Fruit fly (Drosophila melanogaster): ENCODE measurements around the gene CG15386.
A peak's percentile ranks its signal among the peaks of the same experiment; 100 is the strongest.

Gene CG15386

DNA sequence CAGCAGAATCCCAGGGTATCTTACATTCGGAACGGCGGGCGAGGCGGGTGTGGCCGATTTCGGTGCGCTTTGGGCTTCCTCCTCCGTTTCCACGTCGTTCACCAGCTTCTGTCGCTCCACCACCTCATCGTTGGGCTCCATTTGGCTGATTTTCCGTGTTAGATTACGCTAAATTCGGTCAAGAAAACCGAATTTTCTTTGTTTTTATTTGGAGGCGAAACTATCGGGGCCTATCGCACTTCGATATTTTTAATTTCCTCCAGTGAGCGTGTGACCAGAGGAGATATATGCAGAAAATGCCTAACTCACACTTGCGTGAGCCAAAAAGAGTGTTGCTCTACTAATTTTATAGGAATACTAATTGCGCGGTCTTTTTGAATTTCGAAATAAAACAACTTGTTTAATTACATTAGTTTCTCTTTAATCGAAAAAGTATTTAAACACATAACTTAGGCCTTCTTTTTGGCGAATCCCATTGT, 24.9 kb downstream of the CG15386 start, which contains the start of gene CG10874:
CG10874 (minus strand) TSS at position 264 of the 479 bp plus-strand sequence.
- no peak for TF ChIP-seq Hr96 (GFP tag; optimal IDR thresholded peaks at IDR 0.05)
- no peak for TF ChIP-seq CG12768 (GFP tag; optimal IDR thresholded peaks at IDR 0.05)
- no peak for TF ChIP-seq cnc (optimal IDR thresholded peaks at IDR 0.05)
- TF ChIP-seq bab1 (GFP tag; optimal IDR thresholded peaks at IDR 0.05) = peak; percentile 67
- TF ChIP-seq CG14711 (tag; optimal IDR thresholded peaks at IDR 0.05) = no peak
- no peak for TF ChIP-seq kay (GFP tag; ENCODE audit: borderline replicate concordance)
- no peak for TF ChIP-seq toe (GFP tag; optimal IDR thresholded peaks at IDR 0.05)
- TF ChIP-seq Crg-1 (GFP tag; optimal IDR thresholded peaks at IDR 0.05) = peak; percentile 29
- TF ChIP-seq CG1620 (GFP tag; optimal IDR thresholded peaks at IDR 0.05) = peak; percentile 36
- peak; percentile 10 for TF ChIP-seq pad (GFP tag; optimal IDR thresholded peaks at IDR 0.05)
- TF ChIP-seq Mnt (GFP tag; optimal IDR thresholded peaks at IDR 0.05) = peak; percentile 4
- peak; percentile 13 for TF ChIP-seq cic (GFP tag; optimal IDR thresholded peaks at IDR 0.05)
- no peak for TF ChIP-seq CG5204 (GFP tag; optimal IDR thresholded peaks at IDR 0.05)
- TF ChIP-seq CG11617 (GFP tag; optimal IDR thresholded peaks at IDR 0.05) = no peak

DNA sequence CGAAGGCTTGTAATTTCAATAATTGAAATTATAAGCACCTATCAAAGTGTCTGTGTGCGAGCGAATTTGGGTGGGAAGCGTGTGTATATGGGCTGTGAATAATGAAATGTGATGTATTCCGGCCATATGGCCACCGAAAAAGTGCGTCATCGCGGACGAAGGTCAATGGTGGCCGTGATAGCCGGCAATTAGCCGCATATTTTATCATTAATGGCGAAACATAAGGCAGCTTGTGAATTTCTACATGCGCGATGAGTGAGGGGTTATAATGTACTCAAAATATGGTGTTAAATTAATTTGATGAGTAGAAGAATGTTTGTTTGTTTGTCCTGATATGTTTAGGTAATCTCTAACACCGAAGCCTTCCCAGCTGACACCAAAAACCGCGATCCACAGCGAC, 25.6 kb downstream of the CG15386 start:
- no peak for TF ChIP-seq CG7045 (GFP tag; optimal IDR thresholded peaks at IDR 0.05)
- TF ChIP-seq CG5204 (GFP tag; optimal IDR thresholded peaks at IDR 0.05) = no peak
- no peak for TF ChIP-seq cnc (optimal IDR thresholded peaks at IDR 0.05)
- no peak for TF ChIP-seq tj (GFP tag; optimal IDR thresholded peaks at IDR 0.05)
- TF ChIP-seq kay (GFP tag; ENCODE audit: borderline replicate concordance) = no peak
- TF ChIP-seq Mnt (GFP tag; optimal IDR thresholded peaks at IDR 0.05) = no peak
- TF ChIP-seq ovo (GFP tag; optimal IDR thresholded peaks at IDR 0.05) = no peak
- TF ChIP-seq CG12768 (GFP tag; optimal IDR thresholded peaks at IDR 0.05) = no peak

DNA sequence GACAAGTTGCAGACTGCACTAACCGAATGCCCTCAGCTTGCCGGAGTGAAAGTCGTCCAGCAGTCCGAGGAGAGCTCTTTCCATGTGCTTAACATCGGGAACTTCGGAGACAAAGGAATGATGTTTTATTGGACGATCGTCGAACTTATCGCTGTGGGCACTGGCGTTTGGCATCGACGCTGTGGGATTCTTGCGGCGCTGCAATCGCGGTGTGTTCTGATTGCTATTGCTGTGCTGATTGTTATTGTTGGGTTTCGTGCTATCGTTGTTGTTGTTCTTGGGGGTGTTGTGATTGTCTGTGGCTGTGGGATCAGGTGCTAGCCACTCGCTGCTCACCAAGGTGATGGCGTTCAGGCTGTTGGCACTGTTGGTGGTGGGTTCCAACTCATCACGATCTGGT, 26.4 kb downstream of the CG15386 start:
- no peak for TF ChIP-seq cnc (optimal IDR thresholded peaks at IDR 0.05)
- TF ChIP-seq tj (GFP tag; optimal IDR thresholded peaks at IDR 0.05) = no peak

DNA sequence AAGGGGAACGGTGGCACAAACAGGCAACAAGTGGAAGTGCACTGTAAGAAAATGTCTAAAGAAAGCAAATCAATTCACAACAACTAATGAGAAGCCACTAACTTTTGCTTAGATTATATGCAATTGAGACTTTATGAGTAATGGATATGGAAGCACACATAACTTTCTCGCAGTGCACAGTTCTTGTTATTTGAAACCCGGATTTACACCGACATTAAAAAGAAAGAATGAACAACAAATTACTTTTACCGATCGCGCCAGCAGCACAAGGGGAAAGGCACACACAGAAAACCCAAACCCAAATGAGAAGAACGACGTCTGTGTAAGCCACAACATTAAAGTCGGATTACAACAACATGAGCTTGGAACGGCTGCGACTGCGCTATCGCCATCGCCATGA, 27.9 kb downstream of the CG15386 start:
- TF ChIP-seq bab1 (GFP tag; optimal IDR thresholded peaks at IDR 0.05) (no peak), toe (GFP tag; optimal IDR thresholded peaks at IDR 0.05) (no peak), CG7101 (tag; optimal IDR thresholded peaks at IDR 0.05) (no peak), CG33017 (tag; optimal IDR thresholded peaks at IDR 0.05) (no peak), CG12768 (GFP tag; optimal IDR thresholded peaks at IDR 0.05) (no peak), CG7045 (GFP tag; optimal IDR thresholded peaks at IDR 0.05) (no peak), cnc (optimal IDR thresholded peaks at IDR 0.05) (no peak), pad (GFP tag; optimal IDR thresholded peaks at IDR 0.05) (no peak), Hr96 (GFP tag; optimal IDR thresholded peaks at IDR 0.05) (no peak), Clk (GFP tag; optimal IDR thresholded peaks at IDR 0.05) (no peak), cic (GFP tag; optimal IDR thresholded peaks at IDR 0.05) (no peak), ovo (GFP tag; optimal IDR thresholded peaks at IDR 0.05) (no peak), Crg-1 (GFP tag; optimal IDR thresholded peaks at IDR 0.05) (no peak), tj (GFP tag; optimal IDR thresholded peaks at IDR 0.05) (no peak), CG1620 (GFP tag; optimal IDR thresholded peaks at IDR 0.05) (no peak), CG14711 (tag; optimal IDR thresholded peaks at IDR 0.05) (no peak), Mnt (GFP tag; optimal IDR thresholded peaks at IDR 0.05) (no peak)

DNA sequence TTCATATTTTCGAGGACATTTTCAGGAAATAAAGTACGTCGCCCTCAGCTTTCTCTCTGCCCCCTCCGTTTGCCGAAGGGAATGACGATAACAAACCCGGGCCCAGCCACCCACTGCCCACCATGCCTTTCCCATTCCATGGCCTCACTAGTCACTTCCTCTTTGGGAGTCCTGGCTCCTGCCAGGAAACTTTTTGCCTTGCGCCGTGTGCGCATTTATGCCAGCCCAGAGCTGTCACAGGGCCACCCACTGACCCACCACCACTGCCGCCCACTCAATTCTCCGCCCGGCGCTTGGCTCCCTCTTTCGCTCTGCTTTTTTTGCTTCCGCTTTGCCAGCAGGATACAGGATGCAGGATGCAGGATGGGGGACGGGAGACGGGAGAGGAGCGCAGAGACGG, 29.6 kb downstream of the CG15386 start:
- TF ChIP-seq tj (GFP tag; optimal IDR thresholded peaks at IDR 0.05) (no peak), CG1620 (GFP tag; optimal IDR thresholded peaks at IDR 0.05) (no peak), Hr96 (GFP tag; optimal IDR thresholded peaks at IDR 0.05) (no peak), pad (GFP tag; optimal IDR thresholded peaks at IDR 0.05) (no peak), Clk (GFP tag; optimal IDR thresholded peaks at IDR 0.05) (no peak), CG7045 (GFP tag; optimal IDR thresholded peaks at IDR 0.05) (no peak)

DNA sequence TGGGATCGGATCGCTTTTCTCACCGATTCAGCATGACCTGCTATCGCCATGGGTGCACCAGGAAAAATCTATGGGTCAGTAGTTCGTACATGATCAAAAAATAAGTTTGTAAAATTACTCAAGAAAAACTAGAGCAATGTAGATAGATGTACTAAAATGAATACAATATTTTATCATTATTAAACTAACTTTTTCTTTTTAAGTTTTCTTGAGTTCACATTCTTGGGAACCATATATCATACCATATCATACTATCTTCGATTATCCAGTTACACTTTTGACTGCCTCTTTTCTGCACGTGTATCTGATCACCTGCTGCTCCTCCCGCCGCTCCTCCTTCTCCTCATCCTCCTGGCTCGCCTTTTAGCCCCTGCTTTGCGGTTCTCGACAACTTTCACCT, 31.7 kb downstream of the CG15386 start:
- TF ChIP-seq CG7101 (tag; optimal IDR thresholded peaks at IDR 0.05) = no peak

dm6 chr2L:2184659-2185058, 32.4 kb downstream of the CG15386 start:
- TF ChIP-seq CG11617 (GFP tag; optimal IDR thresholded peaks at IDR 0.05) = no peak
- no peak for TF ChIP-seq CG7045 (GFP tag; optimal IDR thresholded peaks at IDR 0.05)
- no peak for TF ChIP-seq CG12768 (GFP tag; optimal IDR thresholded peaks at IDR 0.05)
- TF ChIP-seq ovo (GFP tag; optimal IDR thresholded peaks at IDR 0.05) = no peak
- TF ChIP-seq CG14711 (tag; optimal IDR thresholded peaks at IDR 0.05) = no peak
- TF ChIP-seq bab1 (GFP tag; optimal IDR thresholded peaks at IDR 0.05) = no peak
- TF ChIP-seq CG7101 (tag; optimal IDR thresholded peaks at IDR 0.05) = no peak
- no peak for TF ChIP-seq Crg-1 (GFP tag; optimal IDR thresholded peaks at IDR 0.05)
- no peak for TF ChIP-seq Clk (GFP tag; optimal IDR thresholded peaks at IDR 0.05)
- TF ChIP-seq toe (GFP tag; optimal IDR thresholded peaks at IDR 0.05) = no peak
- no peak for TF ChIP-seq cic (GFP tag; optimal IDR thresholded peaks at IDR 0.05)
- no peak for TF ChIP-seq kay (GFP tag; ENCODE audit: borderline replicate concordance)
- no peak for TF ChIP-seq Hr96 (GFP tag; optimal IDR thresholded peaks at IDR 0.05)

DNA sequence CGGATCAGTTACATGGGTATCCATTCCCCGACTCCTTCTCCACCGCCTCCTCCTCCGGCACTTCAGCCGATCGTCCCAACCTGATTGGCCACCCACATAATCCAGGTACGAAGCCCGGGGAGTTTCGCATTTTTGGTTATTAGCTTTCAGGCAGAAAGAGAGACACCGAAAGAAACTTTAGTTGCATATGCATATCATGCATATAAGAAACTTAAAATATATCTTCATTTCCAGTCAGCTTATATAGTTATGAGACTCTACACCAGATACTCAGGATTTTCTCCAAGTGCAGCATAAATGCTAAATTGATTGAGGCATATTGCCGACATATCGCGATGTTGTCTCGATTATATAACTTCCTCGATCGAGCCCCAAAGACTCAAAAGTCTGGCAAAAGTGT, 32.9 kb downstream of the CG15386 start:
- TF ChIP-seq CG14711 (tag; optimal IDR thresholded peaks at IDR 0.05) = no peak
- TF ChIP-seq CG1620 (GFP tag; optimal IDR thresholded peaks at IDR 0.05) = no peak
- no peak for TF ChIP-seq pad (GFP tag; optimal IDR thresholded peaks at IDR 0.05)
- no peak for TF ChIP-seq cic (GFP tag; optimal IDR thresholded peaks at IDR 0.05)
- no peak for TF ChIP-seq CG12768 (GFP tag; optimal IDR thresholded peaks at IDR 0.05)
- no peak for TF ChIP-seq Hr96 (GFP tag; optimal IDR thresholded peaks at IDR 0.05)
- no peak for TF ChIP-seq CG7101 (tag; optimal IDR thresholded peaks at IDR 0.05)
- TF ChIP-seq CG7045 (GFP tag; optimal IDR thresholded peaks at IDR 0.05) = no peak
- TF ChIP-seq Clk (GFP tag; optimal IDR thresholded peaks at IDR 0.05) = no peak
- TF ChIP-seq CG33017 (tag; optimal IDR thresholded peaks at IDR 0.05) = no peak
- no peak for TF ChIP-seq ovo (GFP tag; optimal IDR thresholded peaks at IDR 0.05)
- no peak for TF ChIP-seq CG11617 (GFP tag; optimal IDR thresholded peaks at IDR 0.05)
- no peak for TF ChIP-seq tj (GFP tag; optimal IDR thresholded peaks at IDR 0.05)
- no peak for TF ChIP-seq CG5204 (GFP tag; optimal IDR thresholded peaks at IDR 0.05)
- no peak for TF ChIP-seq toe (GFP tag; optimal IDR thresholded peaks at IDR 0.05)
- no peak for TF ChIP-seq kay (GFP tag; ENCODE audit: borderline replicate concordance)
- no peak for TF ChIP-seq cnc (optimal IDR thresholded peaks at IDR 0.05)
